Worm (Caenorhabditis elegans): ENCODE results near the gene zhp-4.

- TF ChIP-seq ceh-39 (tag; optimal IDR thresholded peaks at IDR 0.05) (no peak), ces-1 (GFP tag; optimal IDR thresholded peaks at IDR 0.05) (peak; percentile 20), lin-32 (GFP tag; optimal IDR thresholded peaks at IDR 0.05) (peak; percentile 69), bed-3 (GFP tag; optimal IDR thresholded peaks at IDR 0.05) (peak; percentile 59), nhr-12 (tag; optimal IDR thresholded peaks at IDR 0.05) (no peak), drap-1 (GFP tag; optimal IDR thresholded peaks at IDR 0.05) (peak; percentile 98), elt-3 (tag; optimal IDR thresholded peaks at IDR 0.05) (no peak), lsy-2 (tag; optimal IDR thresholded peaks at IDR 0.05) (peak; percentile 19), snpc-4 (tag; optimal IDR thresholded peaks at IDR 0.05) (no peak)
Observed at ce11 chrV:19125812-19126211, 24.2 kb upstream of the zhp-4 start.

All from whole organism, mixed stage, embryonic.